Fruit fly (Drosophila melanogaster): Measurements from ENCODE around the gene C15.

The C15 gene

dm6 chr3R:21499131-21500036 is at the start of gene C15:
Gene C15, plus strand, starts transcription at chr3R:21499986.
- TF ChIP-seq brk (GFP tag; optimal IDR thresholded peaks at IDR 0.05) (no peak), Vsx2 (GFP tag; optimal IDR thresholded peaks at IDR 0.05; ENCODE audit: partially characterized antibody) (peak; percentile 95), Sp1 (GFP tag; optimal IDR thresholded peaks at IDR 0.05) (no peak), pan (optimal IDR thresholded peaks at IDR 0.05) (no peak), Dif (GFP tag; optimal IDR thresholded peaks at IDR 0.05; ENCODE audit: partially characterized antibody) (peak; percentile 93), Myc (optimal IDR thresholded peaks at IDR 0.05) (no peak), Abd-B (GFP tag; optimal IDR thresholded peaks at IDR 0.05) (no peak), GATAd (GFP tag; optimal IDR thresholded peaks at IDR 0.05) (peak; percentile 6), N (GFP tag; optimal IDR thresholded peaks at IDR 0.05) (no peak), jim (GFP tag; optimal IDR thresholded peaks at IDR 0.05) (peak; percentile 48), sv (GFP tag; optimal IDR thresholded peaks at IDR 0.05) (peak; percentile 30), rgr (GFP tag; optimal IDR thresholded peaks at IDR 0.05) (peak; percentile 71), sage (GFP tag; optimal IDR thresholded peaks at IDR 0.05) (peak; percentile 53), dl (GFP tag; optimal IDR thresholded peaks at IDR 0.05; ENCODE audit: insufficient read depth in 1 of 2, partially characterized antibody in 2 of 2) (peak; percentile 20 to 75), lola (GFP tag; optimal IDR thresholded peaks at IDR 0.05) (no peak), Dfd (GFP tag; optimal IDR thresholded peaks at IDR 0.05) (no peak), foxo (GFP tag; optimal IDR thresholded peaks at IDR 0.05) (peak; percentile 10 to 60), Jra (GFP tag; optimal IDR thresholded peaks at IDR 0.05) (peak; percentile 87), CG9705 (GFP tag; optimal IDR thresholded peaks at IDR 0.05) (no peak), usp (GFP tag; optimal IDR thresholded peaks at IDR 0.05) (no peak), br (GFP tag; optimal IDR thresholded peaks at IDR 0.05) (peak; percentile 68), ey (GFP tag; optimal IDR thresholded peaks at IDR 0.05) (peak; percentile 69), psq (GFP tag; optimal IDR thresholded peaks at IDR 0.05) (peak; percentile 45), CrebA (GFP tag; optimal IDR thresholded peaks at IDR 0.05; ENCODE audit: borderline replicate concordance) (peak; percentile 79), OdsH (GFP tag; optimal IDR thresholded peaks at IDR 0.05) (peak; percentile 28), Mio (GFP tag; optimal IDR thresholded peaks at IDR 0.05) (peak; percentile 40), dsf (GFP tag; optimal IDR thresholded peaks at IDR 0.05; ENCODE audit: borderline replicate concordance) (peak; percentile 28), woc (GFP tag; optimal IDR thresholded peaks at IDR 0.05) (no peak), HLH106 (tag; optimal IDR thresholded peaks at IDR 0.05) (no peak), Rel (GFP tag; optimal IDR thresholded peaks at IDR 0.05) (peak; percentile 73), Rel (tag; optimal IDR thresholded peaks at IDR 0.05) (no peak), Hr83 (GFP tag; optimal IDR thresholded peaks at IDR 0.05; ENCODE audit: poor library complexity, severe bottlenecking) (peak; percentile 96), tai (GFP tag; optimal IDR thresholded peaks at IDR 0.05) (peak; percentile 86), fru (GFP tag; optimal IDR thresholded peaks at IDR 0.05) (peak; percentile 55), h (GFP tag; optimal IDR thresholded peaks at IDR 0.05) (peak; percentile 79), CG32264 (GFP tag; optimal IDR thresholded peaks at IDR 0.05) (peak; percentile 51), Hnf4 (GFP tag; optimal IDR thresholded peaks at IDR 0.05) (no peak), dmrt93B (GFP tag; optimal IDR thresholded peaks at IDR 0.05) (no peak), Hr78 (GFP tag; optimal IDR thresholded peaks at IDR 0.05) (no peak)

- peak; percentile 51 for TF ChIP-seq fru (GFP tag; optimal IDR thresholded peaks at IDR 0.05)
- no peak for TF ChIP-seq Rel (GFP tag; optimal IDR thresholded peaks at IDR 0.05)
- no peak for TF ChIP-seq Rel (tag; optimal IDR thresholded peaks at IDR 0.05)
- no peak for TF ChIP-seq CG32264 (GFP tag; optimal IDR thresholded peaks at IDR 0.05)
- no peak for TF ChIP-seq Mio (GFP tag; optimal IDR thresholded peaks at IDR 0.05)
- no peak for TF ChIP-seq Myc (optimal IDR thresholded peaks at IDR 0.05)
- TF ChIP-seq Jra (GFP tag; optimal IDR thresholded peaks at IDR 0.05) = no peak
- peak; percentile 39 for TF ChIP-seq psq (GFP tag; optimal IDR thresholded peaks at IDR 0.05)
- no peak for TF ChIP-seq CrebA (GFP tag; optimal IDR thresholded peaks at IDR 0.05; ENCODE audit: borderline replicate concordance)
- no peak for TF ChIP-seq Hnf4 (GFP tag; optimal IDR thresholded peaks at IDR 0.05)
- peak; percentile 46 for TF ChIP-seq h (GFP tag; optimal IDR thresholded peaks at IDR 0.05)
- TF ChIP-seq brk (GFP tag; optimal IDR thresholded peaks at IDR 0.05) = no peak
- no peak for TF ChIP-seq CG9705 (GFP tag; optimal IDR thresholded peaks at IDR 0.05)
- no peak for TF ChIP-seq sage (GFP tag; optimal IDR thresholded peaks at IDR 0.05)
- TF ChIP-seq foxo (GFP tag; optimal IDR thresholded peaks at IDR 0.05) = peak in 1 of 2 experiments; percentile 58
- no peak for TF ChIP-seq dl (GFP tag; optimal IDR thresholded peaks at IDR 0.05; ENCODE audit: insufficient read depth in 1 of 2, partially characterized antibody in 2 of 2)
- peak; percentile 34 for TF ChIP-seq OdsH (GFP tag; optimal IDR thresholded peaks at IDR 0.05)
- TF ChIP-seq rgr (GFP tag; optimal IDR thresholded peaks at IDR 0.05) = peak; percentile 28
- TF ChIP-seq Dif (GFP tag; optimal IDR thresholded peaks at IDR 0.05; ENCODE audit: partially characterized antibody) = no peak
- TF ChIP-seq N (GFP tag; optimal IDR thresholded peaks at IDR 0.05) = no peak
- TF ChIP-seq tai (GFP tag; optimal IDR thresholded peaks at IDR 0.05) = no peak
- peak; percentile 41 for TF ChIP-seq ey (GFP tag; optimal IDR thresholded peaks at IDR 0.05)
- TF ChIP-seq dsf (GFP tag; optimal IDR thresholded peaks at IDR 0.05; ENCODE audit: borderline replicate concordance) = no peak
- peak; percentile 50 for TF ChIP-seq Sp1 (GFP tag; optimal IDR thresholded peaks at IDR 0.05)
- TF ChIP-seq woc (GFP tag; optimal IDR thresholded peaks at IDR 0.05) = peak; percentile 35
- TF ChIP-seq dmrt93B (GFP tag; optimal IDR thresholded peaks at IDR 0.05) = peak; percentile 20
- peak; percentile 41 for TF ChIP-seq HLH106 (tag; optimal IDR thresholded peaks at IDR 0.05)
- TF ChIP-seq usp (GFP tag; optimal IDR thresholded peaks at IDR 0.05) = no peak
- no peak for TF ChIP-seq GATAd (GFP tag; optimal IDR thresholded peaks at IDR 0.05)
- no peak for TF ChIP-seq lola (GFP tag; optimal IDR thresholded peaks at IDR 0.05)
- peak; percentile 57 for TF ChIP-seq br (GFP tag; optimal IDR thresholded peaks at IDR 0.05)
- TF ChIP-seq Hr78 (GFP tag; optimal IDR thresholded peaks at IDR 0.05) = no peak
- no peak for TF ChIP-seq sv (GFP tag; optimal IDR thresholded peaks at IDR 0.05)
- no peak for TF ChIP-seq Vsx2 (GFP tag; optimal IDR thresholded peaks at IDR 0.05; ENCODE audit: partially characterized antibody)
- no peak for TF ChIP-seq Hr83 (GFP tag; optimal IDR thresholded peaks at IDR 0.05; ENCODE audit: poor library complexity, severe bottlenecking)
- TF ChIP-seq jim (GFP tag; optimal IDR thresholded peaks at IDR 0.05) = no peak
- TF ChIP-seq Dfd (GFP tag; optimal IDR thresholded peaks at IDR 0.05) = no peak
- no peak for TF ChIP-seq Abd-B (GFP tag; optimal IDR thresholded peaks at IDR 0.05)
- no peak for TF ChIP-seq pan (optimal IDR thresholded peaks at IDR 0.05)
These were observed 47.7 kb upstream of the C15 start for dm6 chr3R:21452108-21452507.
